Fruit fly (Drosophila melanogaster): Measurements from ENCODE around the gene Unc-76.

Unc-76 gene

dm6 chrX:2134965-2135758 is 54.8 kb downstream of the Unc-76 start (continued):
- TF ChIP-seq trem (tag; optimal IDR thresholded peaks at IDR 0.05) (peak; percentile 81), HLH54F (GFP tag; optimal IDR thresholded peaks at IDR 0.05) (peak; percentile 77), CHES-1-like (GFP tag; optimal IDR thresholded peaks at IDR 0.05) (peak; percentile 75), CoRest (tag; optimal IDR thresholded peaks at IDR 0.05) (peak; percentile 94), chm (GFP tag; IDR thresholded peaks at IDR 0.05) (peak; percentile 67), CG8924 (tag; optimal IDR thresholded peaks at IDR 0.05) (peak; percentile 94), CG14667 (GFP tag; IDR thresholded peaks at IDR 0.05) (peak; percentile 72), CTCF (GFP tag; optimal IDR thresholded peaks at IDR 0.05) (peak; percentile 43), CG10147 (GFP tag; optimal IDR thresholded peaks at IDR 0.05) (peak; percentile 87), eyg (GFP tag; optimal IDR thresholded peaks at IDR 0.05) (peak; percentile 70), CG12942 (GFP tag; optimal IDR thresholded peaks at IDR 0.05) (peak; percentile 73), pfk (GFP tag; optimal IDR thresholded peaks at IDR 0.05) (peak; percentile 52), Dp (GFP tag; optimal IDR thresholded peaks at IDR 0.05) (no peak), gsb-n (tag; optimal IDR thresholded peaks at IDR 0.05) (peak; percentile 88), gro (GFP tag; optimal IDR thresholded peaks at IDR 0.05) (peak; percentile 69), CG17912 (GFP tag; optimal IDR thresholded peaks at IDR 0.05) (peak; percentile 42), sens (GFP tag) (peak; percentile 98), Trl (optimal IDR thresholded peaks at IDR 0.05) (peak; percentile 2 to 35), Trl (GFP tag; optimal IDR thresholded peaks at IDR 0.05) (peak; percentile 86), CG2875 (GFP tag; optimal IDR thresholded peaks at IDR 0.05) (peak; percentile 78), dysf (GFP tag; IDR thresholded peaks at IDR 0.05) (peak; percentile 92), Hey (tag; optimal IDR thresholded peaks at IDR 0.05) (peak; percentile 19), chinmo (GFP tag; IDR thresholded peaks at IDR 0.05; ENCODE audit: partially characterized antibody) (peak; percentile 85; the same call in 3 of the 4 replicates), CG2116 (GFP tag; optimal IDR thresholded peaks at IDR 0.05) (peak; percentile 59), CG6854 (GFP tag; optimal IDR thresholded peaks at IDR 0.05) (peak; percentile 93), dpn (GFP tag; optimal IDR thresholded peaks at IDR 0.05) (peak; percentile 87), CG10979 (tag; optimal IDR thresholded peaks at IDR 0.05) (peak; percentile 90), Neu2 (GFP tag; optimal IDR thresholded peaks at IDR 0.05; ENCODE audit: borderline replicate concordance) (peak; percentile 44), Nf-YA (GFP tag; IDR thresholded peaks at IDR 0.05) (peak; percentile 59), CG32532 (GFP tag; IDR thresholded peaks at IDR 0.05) (peak; percentile 88), dan (GFP tag; IDR thresholded peaks at IDR 0.05) (0 out of 2 replicates have a peak, but pooled peaks have one; percentile 9), CG3838 (GFP tag; optimal IDR thresholded peaks at IDR 0.05) (peak; percentile 82), tup (GFP tag; optimal IDR thresholded peaks at IDR 0.05) (peak; percentile 61), fd102C (GFP tag; optimal IDR thresholded peaks at IDR 0.05) (peak; percentile 63), CG7271 (tag; optimal IDR thresholded peaks at IDR 0.05) (peak; percentile 16), tna (GFP tag; IDR thresholded peaks at IDR 0.05; ENCODE audit: partially characterized antibody) (no peak), CG17361 (GFP tag; IDR thresholded peaks at IDR 0.05) (peak; percentile 93), wdn (GFP tag; IDR thresholded peaks at IDR 0.05) (peak; percentile 60; the same call in 1 of the 2 replicates), CG12659 (GFP tag; optimal IDR thresholded peaks at IDR 0.05) (peak; percentile 93), schlank (tag; optimal IDR thresholded peaks at IDR 0.05) (peak; percentile 79), Oaz (GFP tag; IDR thresholded peaks at IDR 0.05) (peak; percentile 76), jumu (GFP tag; optimal IDR thresholded peaks at IDR 0.05) (peak; percentile 37), Ets65A (GFP tag) (peak; percentile 87), Doc2 (GFP tag; IDR thresholded peaks at IDR 0.05) (0 out of 2 replicates have a peak, but pooled peaks have one; percentile 26), seq (GFP tag; IDR thresholded peaks at IDR 0.05) (peak; percentile 90), Hr78 (GFP tag; optimal IDR thresholded peaks at IDR 0.05) (peak in 1 of 2 experiments; percentile 82), sc (optimal IDR thresholded peaks at IDR 0.05) (no peak), sc (GFP tag; optimal IDR thresholded peaks at IDR 0.05) (peak; percentile 71), fd64A (GFP tag; optimal IDR thresholded peaks at IDR 0.05) (peak; percentile 75), Dll (GFP tag; IDR thresholded peaks at IDR 0.05; ENCODE audit: partially characterized antibody) (no peak)
